Worm (Caenorhabditis elegans): ENCODE results near the gene K11H12.10.

Gene K11H12.10

ce11 chrIV:670455-670854 lies 5.4 kb upstream of the K11H12.10 start, which contains the start of gene K11H12.11:
K11H12.11 (minus strand) TSS chrIV:670555.
- TF ChIP-seq skn-1 (tag; optimal IDR thresholded peaks at IDR 0.05) (no peak), nfya-1 (tag; optimal IDR thresholded peaks at IDR 0.05; ENCODE audit: insufficient read depth) (no peak), nhr-11 (tag; optimal IDR thresholded peaks at IDR 0.05) (no peak), mml-1 (tag; optimal IDR thresholded peaks at IDR 0.05) (no peak), aly-2 (tag; optimal IDR thresholded peaks at IDR 0.05) (no peak), lin-15B (tag; optimal IDR thresholded peaks at IDR 0.05) (no peak), snpc-4 (tag; optimal IDR thresholded peaks at IDR 0.05) (no peak), ceh-16 (tag; optimal IDR thresholded peaks at IDR 0.05) (no peak), ama-1 (optimal IDR thresholded peaks at IDR 0.05) (no peak), elt-3 (tag; optimal IDR thresholded peaks at IDR 0.05) (no peak), fkh-2 (tag; optimal IDR thresholded peaks at IDR 0.05) (no peak), elt-1 (tag; optimal IDR thresholded peaks at IDR 0.05) (no peak), lin-39 (tag; optimal IDR thresholded peaks at IDR 0.05) (no peak), fos-1 (tag; optimal IDR thresholded peaks at IDR 0.05) (no peak), eor-1 (tag; optimal IDR thresholded peaks at IDR 0.05) (no peak), nhr-237 (tag; optimal IDR thresholded peaks at IDR 0.05) (no peak), nhr-12 (tag; optimal IDR thresholded peaks at IDR 0.05) (no peak), ztf-4 (tag; optimal IDR thresholded peaks at IDR 0.05) (no peak)

ce11 chrIV:673313-673712 lies 2.6 kb upstream of the K11H12.10 start, which contains the start of gene K11H12.3:
K11H12.3 (minus strand) TSS chrIV:673480.
- peak; percentile 26 for TF ChIP-seq pqm-1 (tag; optimal IDR thresholded peaks at IDR 0.05)
- no peak for TF ChIP-seq elt-1 (tag; optimal IDR thresholded peaks at IDR 0.05)
- peak; percentile 47 for TF ChIP-seq elt-2 (tag; optimal IDR thresholded peaks at IDR 0.05)

ce11 chrIV:676280-676679 lies 405 bp downstream of the K11H12.10 start, which contains the start of gene K11H12.5:
K11H12.5 (plus strand) TSS chrIV:676580.
- no peak for TF ChIP-seq unc-62 (GFP tag; optimal IDR thresholded peaks at IDR 0.05)
- TF ChIP-seq nhr-25 (tag; optimal IDR thresholded peaks at IDR 0.05), result no peak
- no peak for TF ChIP-seq jun-1 (tag; optimal IDR thresholded peaks at IDR 0.05)
- TF ChIP-seq eor-1 (tag; optimal IDR thresholded peaks at IDR 0.05), result no peak
- no peak for TF ChIP-seq lin-39 (tag; optimal IDR thresholded peaks at IDR 0.05)
- TF ChIP-seq elt-1 (tag; optimal IDR thresholded peaks at IDR 0.05), result no peak
- no peak for TF ChIP-seq R02D3.7 (tag; optimal IDR thresholded peaks at IDR 0.05)
- TF ChIP-seq nhr-12 (tag; optimal IDR thresholded peaks at IDR 0.05), result no peak

ce11 chrIV:682726-683340 lies 7.0 kb downstream of the K11H12.10 start:
- TF ChIP-seq ztf-4 (tag; optimal IDR thresholded peaks at IDR 0.05), result no peak
- peak; percentile 0 for TF ChIP-seq mdl-1 (tag; optimal IDR thresholded peaks at IDR 0.05)
- TF ChIP-seq nhr-43 (tag; optimal IDR thresholded peaks at IDR 0.05; ENCODE audit: poor library complexity, severe bottlenecking), result peak; percentile 48
- no peak for TF ChIP-seq egl-5 (tag; optimal IDR thresholded peaks at IDR 0.05)
- no peak for TF ChIP-seq nhr-76 (tag; optimal IDR thresholded peaks at IDR 0.05)
- no peak for TF ChIP-seq nhr-77 (tag; optimal IDR thresholded peaks at IDR 0.05)
- TF ChIP-seq pqm-1 (tag; optimal IDR thresholded peaks at IDR 0.05), result no peak
- no peak for TF ChIP-seq unc-39 (tag; optimal IDR thresholded peaks at IDR 0.05)
- TF ChIP-seq nfya-1 (tag; optimal IDR thresholded peaks at IDR 0.05; ENCODE audit: insufficient read depth), result no peak
- TF ChIP-seq lsy-12 (tag; optimal IDR thresholded peaks at IDR 0.05), result peak; percentile 55
- peak; percentile 77 for TF ChIP-seq nhr-23 (tag; optimal IDR thresholded peaks at IDR 0.05)
- TF ChIP-seq fos-1 (tag; optimal IDR thresholded peaks at IDR 0.05), result no peak
- TF ChIP-seq jun-1 (tag; optimal IDR thresholded peaks at IDR 0.05), result peak; percentile 65
- TF ChIP-seq fkh-2 (tag; optimal IDR thresholded peaks at IDR 0.05), result no peak
- no peak for TF ChIP-seq lin-15B (tag; optimal IDR thresholded peaks at IDR 0.05)
- peak; percentile 56 for TF ChIP-seq pha-4 (tag; optimal IDR thresholded peaks at IDR 0.05)
- TF ChIP-seq nhr-67 (tag; optimal IDR thresholded peaks at IDR 0.05), result no peak
- TF ChIP-seq ceh-16 (tag; optimal IDR thresholded peaks at IDR 0.05), result no peak
- peak; percentile 25 for TF ChIP-seq snpc-4 (tag; optimal IDR thresholded peaks at IDR 0.05)
- no peak for TF ChIP-seq fkh-10 (GFP tag; optimal IDR thresholded peaks at IDR 0.05)
- no peak for TF ChIP-seq nhr-12 (tag; optimal IDR thresholded peaks at IDR 0.05)
- TF ChIP-seq nhr-237 (tag; optimal IDR thresholded peaks at IDR 0.05), result no peak
- TF ChIP-seq hmg-11 (tag; optimal IDR thresholded peaks at IDR 0.05), result peak; percentile 83
- TF ChIP-seq nhr-25 (tag; optimal IDR thresholded peaks at IDR 0.05), result peak; percentile 52
- TF ChIP-seq daf-12 (tag; optimal IDR thresholded peaks at IDR 0.05), result no peak
- TF ChIP-seq zag-1 (tag; optimal IDR thresholded peaks at IDR 0.05), result no peak
- TF ChIP-seq ama-1 (optimal IDR thresholded peaks at IDR 0.05), result no peak
- TF ChIP-seq elt-3 (tag; optimal IDR thresholded peaks at IDR 0.05), result no peak
- no peak for TF ChIP-seq mml-1 (tag; optimal IDR thresholded peaks at IDR 0.05)
- TF ChIP-seq lin-39 (tag; optimal IDR thresholded peaks at IDR 0.05), result no peak
- TF ChIP-seq aly-2 (tag; optimal IDR thresholded peaks at IDR 0.05), result no peak
- no peak for TF ChIP-seq ceh-9 (tag; optimal IDR thresholded peaks at IDR 0.05)
- no peak for TF ChIP-seq nhr-28 (tag; optimal IDR thresholded peaks at IDR 0.05)
- TF ChIP-seq eor-1 (tag; optimal IDR thresholded peaks at IDR 0.05), result no peak
- TF ChIP-seq sea-2 (GFP tag; optimal IDR thresholded peaks at IDR 0.05), result no peak
- TF ChIP-seq skn-1 (tag; optimal IDR thresholded peaks at IDR 0.05), result peak; percentile 43
- TF ChIP-seq ceh-82 (tag; optimal IDR thresholded peaks at IDR 0.05), result peak; percentile 47
- TF ChIP-seq elt-2 (tag; optimal IDR thresholded peaks at IDR 0.05), result peak; percentile 46
- TF ChIP-seq elt-1 (tag; optimal IDR thresholded peaks at IDR 0.05), result no peak
- no peak for TF ChIP-seq nhr-11 (tag; optimal IDR thresholded peaks at IDR 0.05)
- TF ChIP-seq ceh-28 (tag; optimal IDR thresholded peaks at IDR 0.05), result no peak
